Worm (Caenorhabditis elegans): ENCODE measurements around the gene clec-26.

- TF ChIP-seq flt-1 (GFP tag; IDR thresholded peaks at IDR 0.05): no peak
- no peak for TF ChIP-seq klf-2 (GFP tag; conservative IDR thresholded peaks at IDR 0.05)
- no peak for TF ChIP-seq T22C8.4 (GFP tag; IDR thresholded peaks at IDR 0.05)
- TF ChIP-seq med-1 (GFP tag; optimal IDR thresholded peaks at IDR 0.05; ENCODE audit: insufficient read depth): no peak
- no peak for TF ChIP-seq cog-1 (tag; optimal IDR thresholded peaks at IDR 0.05)
- TF ChIP-seq ztf-23 (GFP tag; IDR thresholded peaks at IDR 0.05): no peak
- TF ChIP-seq ref-1 (GFP tag; conservative IDR thresholded peaks at IDR 0.05): no peak
- TF ChIP-seq ztf-29 (GFP tag; IDR thresholded peaks at IDR 0.05): no peak
These were observed 32.3 kb downstream of the clec-26 start, which contains the start of gene F09C6.14 for ce11 chrV:16880679-16881078.
